Fruit fly (Drosophila melanogaster): ENCODE measurements around the gene crq.

The crq gene

DNA sequence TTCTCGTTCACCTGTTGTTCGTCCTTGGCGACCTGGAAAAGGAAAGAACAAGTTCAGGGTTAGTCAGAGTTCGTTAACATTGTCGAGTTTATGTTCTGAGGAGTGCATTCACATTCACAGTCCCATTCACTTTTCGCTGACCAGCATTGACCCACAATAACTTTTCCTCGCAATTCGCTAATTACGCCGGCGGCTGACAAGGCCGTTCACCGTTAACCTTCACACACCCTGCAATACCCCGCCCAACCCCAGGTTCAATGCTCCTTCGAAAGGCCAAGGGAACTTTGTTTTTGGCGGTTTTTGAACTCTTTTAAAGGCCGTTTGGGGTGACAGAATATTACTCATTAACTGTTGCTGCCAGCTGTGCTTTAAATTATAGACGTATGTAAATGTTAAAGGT lies 25.3 kb upstream of the crq start:
- TF ChIP-seq bab1 (GFP tag; optimal IDR thresholded peaks at IDR 0.05) (no peak), Mnt (GFP tag; optimal IDR thresholded peaks at IDR 0.05) (no peak), CG7101 (tag; optimal IDR thresholded peaks at IDR 0.05) (no peak), Clk (GFP tag; optimal IDR thresholded peaks at IDR 0.05) (no peak), CG14711 (tag; optimal IDR thresholded peaks at IDR 0.05) (no peak), cnc (optimal IDR thresholded peaks at IDR 0.05) (no peak), CG12768 (GFP tag; optimal IDR thresholded peaks at IDR 0.05) (no peak), toe (GFP tag; optimal IDR thresholded peaks at IDR 0.05) (no peak), CG11617 (GFP tag; optimal IDR thresholded peaks at IDR 0.05) (no peak), CG7045 (GFP tag; optimal IDR thresholded peaks at IDR 0.05) (no peak), Crg-1 (GFP tag; optimal IDR thresholded peaks at IDR 0.05) (no peak), cic (GFP tag; optimal IDR thresholded peaks at IDR 0.05) (no peak), pad (GFP tag; optimal IDR thresholded peaks at IDR 0.05) (no peak), CG1620 (GFP tag; optimal IDR thresholded peaks at IDR 0.05) (no peak), kay (GFP tag; ENCODE audit: borderline replicate concordance) (no peak), Hr96 (GFP tag; optimal IDR thresholded peaks at IDR 0.05) (no peak), tj (GFP tag; optimal IDR thresholded peaks at IDR 0.05) (no peak), CG5204 (GFP tag; optimal IDR thresholded peaks at IDR 0.05) (no peak), CG33017 (tag; optimal IDR thresholded peaks at IDR 0.05) (no peak), ovo (GFP tag; optimal IDR thresholded peaks at IDR 0.05) (no peak)

DNA sequence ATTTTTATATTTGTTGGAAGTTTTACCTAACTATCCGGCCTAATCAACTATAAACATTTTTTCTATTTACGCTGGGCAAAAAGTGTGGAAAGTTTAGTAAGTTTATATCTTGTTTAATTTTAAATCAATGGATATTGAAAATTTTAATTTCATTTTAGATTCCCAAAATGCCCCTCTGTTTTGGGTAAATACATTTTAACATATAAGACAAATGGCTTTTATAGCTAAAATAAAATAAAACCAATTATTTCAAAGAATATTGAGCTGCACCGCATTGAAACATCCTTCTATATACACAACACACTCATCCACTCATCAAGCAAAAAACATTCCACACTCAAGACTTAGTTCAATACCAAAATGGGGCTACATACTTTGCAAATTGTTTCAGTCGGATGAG lies 23.1 kb upstream of the crq start, which contains the start of gene ush:
Gene ush (plus strand): TSS at position 301 of the 400 bp plus-strand sequence.
- TF ChIP-seq Mnt (GFP tag; optimal IDR thresholded peaks at IDR 0.05) (no peak), Crg-1 (GFP tag; optimal IDR thresholded peaks at IDR 0.05) (no peak), CG5204 (GFP tag; optimal IDR thresholded peaks at IDR 0.05) (no peak), bab1 (GFP tag; optimal IDR thresholded peaks at IDR 0.05) (no peak), CG14711 (tag; optimal IDR thresholded peaks at IDR 0.05) (no peak), ovo (GFP tag; optimal IDR thresholded peaks at IDR 0.05) (no peak), CG7045 (GFP tag; optimal IDR thresholded peaks at IDR 0.05) (no peak)

DNA sequence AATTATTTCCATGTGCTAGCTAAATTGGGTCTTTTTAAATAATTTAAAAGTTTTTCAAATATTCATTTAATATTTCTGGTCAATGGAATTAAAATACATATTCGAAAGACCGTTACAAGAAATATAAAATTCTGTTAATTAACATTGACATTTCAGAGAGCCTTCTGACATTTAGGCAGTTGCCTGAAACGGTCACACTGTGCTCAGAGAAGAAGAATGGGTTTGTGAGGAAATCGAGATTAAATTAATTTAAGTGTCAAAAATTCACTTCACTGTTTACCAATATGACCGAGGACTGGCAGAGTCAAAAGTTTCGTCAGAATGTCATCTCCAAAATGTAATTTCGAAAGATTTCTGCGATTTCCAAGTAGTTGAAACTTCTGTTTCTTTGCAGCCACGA lies 20.0 kb upstream of the crq start, which contains the start of gene MED15:
Gene MED15 (plus strand): TSS at position 185 of the 400 bp plus-strand sequence.
- TF ChIP-seq kay (GFP tag; ENCODE audit: borderline replicate concordance), result peak; percentile 90
- TF ChIP-seq CG7101 (tag; optimal IDR thresholded peaks at IDR 0.05), result no peak

DNA sequence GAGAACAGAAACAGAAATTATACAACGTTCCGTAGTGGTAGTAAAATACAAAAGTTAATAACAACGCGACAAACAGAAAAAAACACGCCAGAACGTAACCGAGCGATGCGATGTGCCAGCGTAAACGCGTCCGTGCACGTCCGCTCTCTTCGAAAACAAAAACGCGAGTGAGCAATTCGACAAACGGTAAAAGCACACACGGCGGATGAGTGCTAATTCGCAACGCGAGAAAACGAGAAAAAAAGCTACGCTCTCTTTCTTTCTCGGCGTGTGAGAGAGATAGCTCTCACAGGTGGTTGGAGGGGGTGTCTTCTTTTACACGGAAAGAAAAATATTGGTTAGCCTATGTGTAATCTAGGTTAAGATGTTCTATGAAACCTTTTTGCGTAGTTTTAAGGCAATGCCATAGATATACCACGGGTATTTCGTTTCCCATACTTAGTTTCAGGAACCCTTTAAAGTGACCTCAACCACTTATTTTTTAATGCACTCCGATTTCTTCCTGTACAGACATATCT lies 19.3 kb upstream of the crq start, which contains the start of gene CG4297:
Gene CG4297 (minus strand): TSS at position 128 of the 518 bp plus-strand sequence.
- TF ChIP-seq Hr96 (GFP tag; optimal IDR thresholded peaks at IDR 0.05), result peak; percentile 82
- peak; percentile 85 for TF ChIP-seq Clk (GFP tag; optimal IDR thresholded peaks at IDR 0.05)
- TF ChIP-seq Crg-1 (GFP tag; optimal IDR thresholded peaks at IDR 0.05), result peak; percentile 61
- peak; percentile 75 for TF ChIP-seq CG5204 (GFP tag; optimal IDR thresholded peaks at IDR 0.05)
- TF ChIP-seq CG7045 (GFP tag; optimal IDR thresholded peaks at IDR 0.05), result peak; percentile 87
- peak; percentile 59 for TF ChIP-seq CG1620 (GFP tag; optimal IDR thresholded peaks at IDR 0.05)
- TF ChIP-seq ovo (GFP tag; optimal IDR thresholded peaks at IDR 0.05), result peak; percentile 93
- TF ChIP-seq CG14711 (tag; optimal IDR thresholded peaks at IDR 0.05), result peak; percentile 66
- TF ChIP-seq CG11617 (GFP tag; optimal IDR thresholded peaks at IDR 0.05), result peak; percentile 84
- no peak for TF ChIP-seq cnc (optimal IDR thresholded peaks at IDR 0.05)
- peak; percentile 85 for TF ChIP-seq pad (GFP tag; optimal IDR thresholded peaks at IDR 0.05)
- peak; percentile 59 for TF ChIP-seq tj (GFP tag; optimal IDR thresholded peaks at IDR 0.05)
- peak; percentile 77 for TF ChIP-seq bab1 (GFP tag; optimal IDR thresholded peaks at IDR 0.05)
- peak; percentile 94 for TF ChIP-seq cic (GFP tag; optimal IDR thresholded peaks at IDR 0.05)
- peak; percentile 76 for TF ChIP-seq CG33017 (tag; optimal IDR thresholded peaks at IDR 0.05)
- peak; percentile 81 for TF ChIP-seq toe (GFP tag; optimal IDR thresholded peaks at IDR 0.05)
- TF ChIP-seq CG12768 (GFP tag; optimal IDR thresholded peaks at IDR 0.05), result peak; percentile 84
- peak; percentile 85 for TF ChIP-seq Mnt (GFP tag; optimal IDR thresholded peaks at IDR 0.05)
- no peak for TF ChIP-seq kay (GFP tag; ENCODE audit: borderline replicate concordance)
- peak; percentile 78 for TF ChIP-seq CG7101 (tag; optimal IDR thresholded peaks at IDR 0.05)

DNA sequence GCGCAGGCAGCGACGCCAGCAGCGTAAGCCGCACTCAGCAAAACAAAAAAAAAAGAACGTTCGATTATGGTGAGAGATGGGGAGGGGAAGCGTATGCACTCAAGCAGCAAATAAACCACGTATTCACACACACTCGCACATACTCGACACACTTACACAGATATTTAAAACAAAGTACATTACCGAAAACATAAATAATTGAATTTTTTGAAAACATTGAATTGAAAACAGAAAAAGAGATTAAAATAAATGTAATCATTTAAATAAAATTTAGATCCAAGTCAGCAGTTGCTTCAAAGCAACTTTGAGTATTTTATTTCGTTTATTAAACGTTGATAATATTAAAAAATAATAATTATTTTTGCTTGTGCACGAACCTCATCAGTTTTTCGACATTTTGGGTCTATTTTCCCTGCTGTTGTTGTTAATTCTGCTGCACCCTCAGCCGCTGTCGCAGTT lies 18.2 kb upstream of the crq start:
- TF ChIP-seq CG7045 (GFP tag; optimal IDR thresholded peaks at IDR 0.05) (peak; percentile 66), CG14711 (tag; optimal IDR thresholded peaks at IDR 0.05) (peak; percentile 80), toe (GFP tag; optimal IDR thresholded peaks at IDR 0.05) (peak; percentile 41), CG12768 (GFP tag; optimal IDR thresholded peaks at IDR 0.05) (peak; percentile 66), Clk (GFP tag; optimal IDR thresholded peaks at IDR 0.05) (peak; percentile 34), ovo (GFP tag; optimal IDR thresholded peaks at IDR 0.05) (peak; percentile 44), CG7101 (tag; optimal IDR thresholded peaks at IDR 0.05) (peak; percentile 85), tj (GFP tag; optimal IDR thresholded peaks at IDR 0.05) (peak; percentile 79), CG1620 (GFP tag; optimal IDR thresholded peaks at IDR 0.05) (peak; percentile 14), Hr96 (GFP tag; optimal IDR thresholded peaks at IDR 0.05) (no peak), CG5204 (GFP tag; optimal IDR thresholded peaks at IDR 0.05) (peak; percentile 60), CG11617 (GFP tag; optimal IDR thresholded peaks at IDR 0.05) (peak; percentile 86), Mnt (GFP tag; optimal IDR thresholded peaks at IDR 0.05) (no peak), bab1 (GFP tag; optimal IDR thresholded peaks at IDR 0.05) (peak; percentile 88), kay (GFP tag; ENCODE audit: borderline replicate concordance) (no peak), pad (GFP tag; optimal IDR thresholded peaks at IDR 0.05) (peak; percentile 55), Crg-1 (GFP tag; optimal IDR thresholded peaks at IDR 0.05) (peak; percentile 31), cic (GFP tag; optimal IDR thresholded peaks at IDR 0.05) (peak; percentile 36), CG33017 (tag; optimal IDR thresholded peaks at IDR 0.05) (peak; percentile 78), cnc (optimal IDR thresholded peaks at IDR 0.05) (no peak)

DNA sequence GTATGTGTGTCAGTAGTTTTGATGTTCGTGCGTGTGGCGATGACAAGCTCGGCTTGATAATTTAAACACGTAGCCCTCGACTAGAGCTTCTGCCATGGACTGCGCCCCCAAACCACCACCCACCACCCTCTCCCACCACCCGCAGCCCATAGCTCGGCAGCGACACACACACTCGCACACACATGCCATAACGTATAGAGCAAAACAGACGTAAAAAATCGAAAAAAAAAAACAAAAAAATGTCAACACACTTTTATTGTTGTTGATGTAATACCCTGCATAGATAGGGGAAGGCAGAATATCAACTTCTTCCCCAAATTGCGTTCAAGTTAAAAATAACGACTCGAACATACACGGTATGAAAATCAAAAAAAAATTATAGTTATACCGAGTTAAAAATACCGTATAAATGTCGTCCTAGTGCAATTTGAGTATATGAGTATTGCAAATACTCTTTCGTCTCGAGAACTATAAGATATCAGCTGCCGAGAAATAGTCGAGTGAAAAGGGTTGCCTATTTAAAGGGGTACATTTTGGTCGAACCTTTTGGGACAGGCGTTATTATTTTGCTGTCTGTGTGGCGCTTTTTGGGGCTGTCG lies 17.6 kb upstream of the crq start:
- no peak for TF ChIP-seq ovo (GFP tag; optimal IDR thresholded peaks at IDR 0.05)
- peak; percentile 47 for TF ChIP-seq bab1 (GFP tag; optimal IDR thresholded peaks at IDR 0.05)
- peak; percentile 34 for TF ChIP-seq pad (GFP tag; optimal IDR thresholded peaks at IDR 0.05)
- TF ChIP-seq toe (GFP tag; optimal IDR thresholded peaks at IDR 0.05), result peak; percentile 18
- TF ChIP-seq CG5204 (GFP tag; optimal IDR thresholded peaks at IDR 0.05), result peak; percentile 22
- peak; percentile 42 for TF ChIP-seq Crg-1 (GFP tag; optimal IDR thresholded peaks at IDR 0.05)
- TF ChIP-seq CG14711 (tag; optimal IDR thresholded peaks at IDR 0.05), result peak; percentile 56
- peak; percentile 59 for TF ChIP-seq CG33017 (tag; optimal IDR thresholded peaks at IDR 0.05)
- no peak for TF ChIP-seq cnc (optimal IDR thresholded peaks at IDR 0.05)
- TF ChIP-seq CG12768 (GFP tag; optimal IDR thresholded peaks at IDR 0.05), result peak; percentile 94
- no peak for TF ChIP-seq CG1620 (GFP tag; optimal IDR thresholded peaks at IDR 0.05)
- peak; percentile 49 for TF ChIP-seq CG7045 (GFP tag; optimal IDR thresholded peaks at IDR 0.05)
- peak; percentile 16 for TF ChIP-seq Clk (GFP tag; optimal IDR thresholded peaks at IDR 0.05)
- TF ChIP-seq kay (GFP tag; ENCODE audit: borderline replicate concordance), result peak; percentile 75
- peak; percentile 61 for TF ChIP-seq cic (GFP tag; optimal IDR thresholded peaks at IDR 0.05)
- peak; percentile 58 for TF ChIP-seq Hr96 (GFP tag; optimal IDR thresholded peaks at IDR 0.05)
- no peak for TF ChIP-seq CG11617 (GFP tag; optimal IDR thresholded peaks at IDR 0.05)
- TF ChIP-seq tj (GFP tag; optimal IDR thresholded peaks at IDR 0.05), result no peak
- TF ChIP-seq Mnt (GFP tag; optimal IDR thresholded peaks at IDR 0.05), result peak; percentile 29
- TF ChIP-seq CG7101 (tag; optimal IDR thresholded peaks at IDR 0.05), result peak; percentile 55
